Fruit fly (Drosophila melanogaster): Measurements from ENCODE around the gene mrt.

mrt gene

dm6 chr3R:27283645-27284044 lies 1.2 kb upstream of the mrt start, which contains the start of gene CG3368 (continued):
- peak; percentile 24; the same call in 1 of the 3 replicates for TF ChIP-seq Doc3 (GFP tag; IDR thresholded peaks at IDR 0.05; ENCODE audit: partially characterized antibody)
- TF ChIP-seq fru (optimal IDR thresholded peaks at IDR 0.05), result no peak
- TF ChIP-seq dm (GFP tag; optimal IDR thresholded peaks at IDR 0.05), result peak; percentile 21
- TF ChIP-seq twi (tag; optimal IDR thresholded peaks at IDR 0.05), result no peak
- TF ChIP-seq vvl (GFP tag; IDR thresholded peaks at IDR 0.05), result no peak
- no peak for TF ChIP-seq Kr (GFP tag; optimal IDR thresholded peaks at IDR 0.05)
- TF ChIP-seq CG4282 (GFP tag; optimal IDR thresholded peaks at IDR 0.05), result no peak
- TF ChIP-seq Ptx1 (GFP tag; IDR thresholded peaks at IDR 0.05), result no peak
- TF ChIP-seq Camta (GFP tag; optimal IDR thresholded peaks at IDR 0.05), result no peak
- no peak for TF ChIP-seq gcm2 (GFP tag; optimal IDR thresholded peaks at IDR 0.05)
- no peak for TF ChIP-seq CG10209 (GFP tag; optimal IDR thresholded peaks at IDR 0.05)
- TF ChIP-seq ase (GFP tag; IDR thresholded peaks at IDR 0.05), result no peak
- no peak for TF ChIP-seq Hr51 (GFP tag; optimal IDR thresholded peaks at IDR 0.05)
- TF ChIP-seq B-H2 (GFP tag; optimal IDR thresholded peaks at IDR 0.05), result peak; percentile 27
- TF ChIP-seq HLH3B (GFP tag; IDR thresholded peaks at IDR 0.05), result no peak
- TF ChIP-seq tup (GFP tag; optimal IDR thresholded peaks at IDR 0.05), result no peak
- TF ChIP-seq CG34376 (GFP tag; optimal IDR thresholded peaks at IDR 0.05), result no peak
- TF ChIP-seq CG32767 (GFP tag; IDR thresholded peaks at IDR 0.05), result no peak
- no peak for TF ChIP-seq MTF-1 (GFP tag; optimal IDR thresholded peaks at IDR 0.05; ENCODE audit: borderline replicate concordance)
- peak; percentile 28 for TF ChIP-seq CG8478 (optimal IDR thresholded peaks at IDR 0.05)
- TF ChIP-seq CG8944 (GFP tag; optimal IDR thresholded peaks at IDR 0.05), result no peak
- TF ChIP-seq CG17612 (GFP tag; IDR thresholded peaks at IDR 0.05), result no peak
- no peak for TF ChIP-seq CG7556 (GFP tag; optimal IDR thresholded peaks at IDR 0.05)
- TF ChIP-seq CG7928 (GFP tag; optimal IDR thresholded peaks at IDR 0.05), result peak; percentile 93
- TF ChIP-seq CG30020 (tag; optimal IDR thresholded peaks at IDR 0.05), result no peak
- TF ChIP-seq NC2α (GFP tag; optimal IDR thresholded peaks at IDR 0.05), result no peak
- TF ChIP-seq odd (GFP tag; optimal IDR thresholded peaks at IDR 0.05), result no peak
- TF ChIP-seq CG14441 (GFP tag; IDR thresholded peaks at IDR 0.05), result no peak
- no peak for TF ChIP-seq CG11695 (GFP tag; IDR thresholded peaks at IDR 0.05)
- peak; percentile 84 for TF ChIP-seq nerfin-2 (GFP tag; IDR thresholded peaks at IDR 0.05; ENCODE audit: partially characterized antibody)
- no peak for TF ChIP-seq lilli (GFP tag; optimal IDR thresholded peaks at IDR 0.05)
- TF ChIP-seq CG12391 (tag; optimal IDR thresholded peaks at IDR 0.05), result no peak
- no peak for TF ChIP-seq CG3995 (GFP tag; optimal IDR thresholded peaks at IDR 0.05)
- TF ChIP-seq Awh (GFP tag; IDR thresholded peaks at IDR 0.05), result no peak
- no peak for TF ChIP-seq otp (GFP tag; IDR thresholded peaks at IDR 0.05)
- no peak for TF ChIP-seq pros (GFP tag; optimal IDR thresholded peaks at IDR 0.05)
- no peak for TF ChIP-seq CG3726 (GFP tag; IDR thresholded peaks at IDR 0.05)
- TF ChIP-seq grn (GFP tag; optimal IDR thresholded peaks at IDR 0.05), result no peak
- TF ChIP-seq Elba2 (GFP tag; optimal IDR thresholded peaks at IDR 0.05), result no peak
- no peak for TF ChIP-seq Rfx (GFP tag; IDR thresholded peaks at IDR 0.05)
- no peak for TF ChIP-seq CG7271 (tag; optimal IDR thresholded peaks at IDR 0.05)
- no peak for TF ChIP-seq gfzf (GFP tag; optimal IDR thresholded peaks at IDR 0.05)
- no peak for TF ChIP-seq CG10321 (GFP tag; IDR thresholded peaks at IDR 0.05)
- TF ChIP-seq CG7963 (GFP tag; IDR thresholded peaks at IDR 0.05; ENCODE audit: partially characterized antibody), result peak; percentile 58
- TF ChIP-seq CG6854 (GFP tag; optimal IDR thresholded peaks at IDR 0.05), result no peak
- TF ChIP-seq org-1 (GFP tag; optimal IDR thresholded peaks at IDR 0.05), result no peak
- no peak for TF ChIP-seq mam (GFP tag; optimal IDR thresholded peaks at IDR 0.05)
- TF ChIP-seq pzg (GFP tag; optimal IDR thresholded peaks at IDR 0.05), result peak; percentile 49
- peak; percentile 30; the same call in 1 of the 3 replicates for TF ChIP-seq CG34422 (GFP tag; IDR thresholded peaks at IDR 0.05)
- TF ChIP-seq CG7987 (GFP tag; optimal IDR thresholded peaks at IDR 0.05), result no peak
- no peak for TF ChIP-seq CG10565 (GFP tag; optimal IDR thresholded peaks at IDR 0.05)
- TF ChIP-seq Hr3 (GFP tag; optimal IDR thresholded peaks at IDR 0.05), result no peak
- TF ChIP-seq croc (GFP tag; conservative IDR thresholded peaks at IDR 0.05), result no peak
